Worm (Caenorhabditis elegans) whole organism, L4 larva: ENCODE measurements around the gene W07A12.4.

Source experiments
- madf-9 ChIP-seq: fragments of 200-800 bp; sonication (Bioruptor generic); conservative IDR thresholded peaks from 2 replicates; pipeline ENCODE4 v1.3.6; 2022; ENCODE audit warnings: missing genetic modification reagents, missing genetic modification characterization, missing compliant biosample characterization
- ztf-7 ChIP-seq: fragments of 150-350 bp; optimal IDR thresholded peaks from 2 replicates; lab custom pipeline; 2014; ENCODE audit warnings: missing biosample characterization, missing genetic modification characterization

DNA sequence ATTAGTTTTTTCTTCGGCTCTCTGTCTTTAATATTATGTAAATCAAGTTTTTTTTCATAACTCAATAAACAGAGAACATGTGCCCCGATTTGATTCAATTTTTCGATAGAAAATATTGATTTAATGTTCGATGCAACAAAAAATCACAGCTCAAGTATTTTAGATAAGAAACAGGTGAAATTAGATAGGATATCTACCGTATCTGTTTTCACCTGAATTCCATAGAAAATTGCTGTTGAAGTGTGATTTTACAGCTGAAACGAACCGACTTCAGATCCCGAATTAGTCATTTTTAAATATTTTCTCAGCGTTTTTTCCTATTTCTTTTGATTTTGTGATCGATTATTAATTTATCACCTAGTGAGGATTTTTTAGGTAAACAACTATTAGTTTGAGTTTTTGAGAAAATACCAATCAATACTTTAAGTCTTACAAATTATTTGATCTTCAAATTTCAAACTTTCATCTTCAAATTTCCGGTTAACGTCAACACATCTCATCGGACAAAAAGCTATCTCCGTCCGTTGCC lies 6.8 kb upstream of the W07A12.4 start, which contains the start of gene Y9C2UA.1:
- TF ChIP-seq ztf-7 (tag; lab: Kevin White, UChicago) = no peak
- no peak for TF ChIP-seq madf-9 (GFP tag; lab: Robert Waterston, UW)
